Fruit fly (Drosophila melanogaster): Measurements from ENCODE around the gene Taf3.

Taf3 gene

dm6 chr4:445931-446526 lies 20.6 kb downstream of the Taf3 start:
- no peak for TF ChIP-seq Blimp-1 (GFP tag; optimal IDR thresholded peaks at IDR 0.05)
- TF ChIP-seq schlank (tag; optimal IDR thresholded peaks at IDR 0.05), result peak; percentile 9
- TF ChIP-seq Lim3 (GFP tag; IDR thresholded peaks at IDR 0.05), result no peak
- peak; percentile 87 for TF ChIP-seq wek (GFP tag; optimal IDR thresholded peaks at IDR 0.05)
- peak; percentile 44 for TF ChIP-seq CG1529 (GFP tag; optimal IDR thresholded peaks at IDR 0.05)
- peak; percentile 44 for TF ChIP-seq Fer1 (GFP tag; optimal IDR thresholded peaks at IDR 0.05)
- peak; percentile 39 for TF ChIP-seq CG2875 (GFP tag; optimal IDR thresholded peaks at IDR 0.05)
- TF ChIP-seq Oaz (GFP tag; IDR thresholded peaks at IDR 0.05), result no peak
- TF ChIP-seq Trl (optimal IDR thresholded peaks at IDR 0.05), result no peak
- TF ChIP-seq Trl (GFP tag; optimal IDR thresholded peaks at IDR 0.05), result no peak
- TF ChIP-seq CG4617 (GFP tag; optimal IDR thresholded peaks at IDR 0.05; ENCODE audit: borderline replicate concordance), result peak; percentile 20
- TF ChIP-seq CG2199 (GFP tag; IDR thresholded peaks at IDR 0.05), result 0 out of 3 replicates have a peak, but pooled peaks have one; percentile 70
- no peak for TF ChIP-seq zen (tag; optimal IDR thresholded peaks at IDR 0.05)
- TF ChIP-seq ERR (GFP tag; optimal IDR thresholded peaks at IDR 0.05), result no peak
- peak; percentile 35 for TF ChIP-seq CG18764 (GFP tag; optimal IDR thresholded peaks at IDR 0.05)
- TF ChIP-seq cwo (GFP tag; optimal IDR thresholded peaks at IDR 0.05), result no peak
- peak; percentile 78 for TF ChIP-seq CG4707 (GFP tag; optimal IDR thresholded peaks at IDR 0.05)
- no peak for TF ChIP-seq CG12744 (GFP tag; optimal IDR thresholded peaks at IDR 0.05)
- TF ChIP-seq CG15269 (tag; optimal IDR thresholded peaks at IDR 0.05), result no peak
- no peak for TF ChIP-seq dysf (GFP tag; IDR thresholded peaks at IDR 0.05)
- TF ChIP-seq CG17568 (GFP tag; optimal IDR thresholded peaks at IDR 0.05), result peak; percentile 80
- TF ChIP-seq disco-r (GFP tag; optimal IDR thresholded peaks at IDR 0.05), result peak; percentile 26
- TF ChIP-seq Ets97D (GFP tag; optimal IDR thresholded peaks at IDR 0.05), result no peak
- no peak for TF ChIP-seq dm (GFP tag; optimal IDR thresholded peaks at IDR 0.05)
- TF ChIP-seq NC2β (GFP tag; optimal IDR thresholded peaks at IDR 0.05), result peak; percentile 25
- no peak for TF ChIP-seq Doc3 (GFP tag; IDR thresholded peaks at IDR 0.05; ENCODE audit: partially characterized antibody)
- TF ChIP-seq Stat92E (GFP tag; optimal IDR thresholded peaks at IDR 0.05), result peak in 2 of 3 experiments; percentile 10 to 20
- TF ChIP-seq CG18599 (GFP tag; optimal IDR thresholded peaks at IDR 0.05), result no peak
- TF ChIP-seq ems (GFP tag; optimal IDR thresholded peaks at IDR 0.05), result no peak
- TF ChIP-seq row (GFP tag; IDR thresholded peaks at IDR 0.05), result peak; percentile 64
- no peak for TF ChIP-seq CG34422 (GFP tag; IDR thresholded peaks at IDR 0.05)
- no peak for TF ChIP-seq Antp (GFP tag; optimal IDR thresholded peaks at IDR 0.05)
- TF ChIP-seq dpn (GFP tag; optimal IDR thresholded peaks at IDR 0.05), result no peak
- peak; percentile 23 for TF ChIP-seq CG2116 (GFP tag; optimal IDR thresholded peaks at IDR 0.05)
- TF ChIP-seq CoRest (tag; optimal IDR thresholded peaks at IDR 0.05), result no peak
- peak; percentile 3 for TF ChIP-seq Hsf (GFP tag; optimal IDR thresholded peaks at IDR 0.05)
- peak; percentile 75 for TF ChIP-seq CG13296 (GFP tag; optimal IDR thresholded peaks at IDR 0.05)
- TF ChIP-seq sim (GFP tag; IDR thresholded peaks at IDR 0.05), result no peak
- TF ChIP-seq insv (GFP tag; optimal IDR thresholded peaks at IDR 0.05), result no peak
- TF ChIP-seq CG11723 (GFP tag; optimal IDR thresholded peaks at IDR 0.05), result peak; percentile 64
- TF ChIP-seq Asciz (GFP tag; optimal IDR thresholded peaks at IDR 0.05), result peak; percentile 85
- no peak for TF ChIP-seq CG13424 (tag; optimal IDR thresholded peaks at IDR 0.05)
- TF ChIP-seq CG4328 (GFP tag; optimal IDR thresholded peaks at IDR 0.05), result peak; percentile 33
- TF ChIP-seq CG12659 (GFP tag; optimal IDR thresholded peaks at IDR 0.05), result peak; percentile 60
- peak; percentile 65 for TF ChIP-seq Hand (GFP tag; optimal IDR thresholded peaks at IDR 0.05)
- no peak for TF ChIP-seq Sry-δ (GFP tag; optimal IDR thresholded peaks at IDR 0.05)
- TF ChIP-seq Pdp1 (GFP tag; optimal IDR thresholded peaks at IDR 0.05), result peak in 1 of 2 experiments; percentile 68
- no peak for TF ChIP-seq seq (GFP tag; IDR thresholded peaks at IDR 0.05)
- TF ChIP-seq nau (GFP tag; optimal IDR thresholded peaks at IDR 0.05), result peak; percentile 70
